Worm (Caenorhabditis elegans): ENCODE results near the gene F37A4.6.

F37A4.6 gene

DNA sequence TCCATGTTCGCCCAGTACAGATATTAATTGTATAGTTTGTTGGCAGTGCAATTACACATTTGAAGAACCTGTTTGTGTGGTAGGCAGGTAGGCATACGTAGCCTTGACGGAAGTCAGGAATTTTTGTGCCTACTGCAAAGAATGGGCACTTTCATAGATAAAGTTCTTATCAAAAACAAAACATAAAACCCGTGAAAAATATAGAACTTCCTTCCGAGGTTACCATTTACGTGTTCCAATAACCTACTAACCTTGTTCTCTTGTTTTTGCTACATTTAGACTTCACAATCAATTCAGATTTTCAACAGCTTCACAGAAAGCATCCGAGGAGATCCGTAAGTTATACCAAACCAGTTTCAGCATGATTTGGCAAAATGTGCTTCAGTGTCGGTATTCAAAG is 7.7 kb downstream of the F37A4.6 start, which contains the start of gene F37A4.4:
Gene F37A4.4 (plus strand): TSS at position 301 of the 400 bp plus-strand sequence.
- TF ChIP-seq nhr-25 (tag; optimal IDR thresholded peaks at IDR 0.05) (no peak), egl-27 (tag; optimal IDR thresholded peaks at IDR 0.05) (no peak), egl-5 (tag; optimal IDR thresholded peaks at IDR 0.05) (no peak), snpc-4 (tag; optimal IDR thresholded peaks at IDR 0.05) (no peak), skn-1 (tag; optimal IDR thresholded peaks at IDR 0.05) (no peak), pqm-1 (tag; optimal IDR thresholded peaks at IDR 0.05) (no peak), nfya-1 (tag; optimal IDR thresholded peaks at IDR 0.05; ENCODE audit: insufficient read depth) (no peak)

DNA sequence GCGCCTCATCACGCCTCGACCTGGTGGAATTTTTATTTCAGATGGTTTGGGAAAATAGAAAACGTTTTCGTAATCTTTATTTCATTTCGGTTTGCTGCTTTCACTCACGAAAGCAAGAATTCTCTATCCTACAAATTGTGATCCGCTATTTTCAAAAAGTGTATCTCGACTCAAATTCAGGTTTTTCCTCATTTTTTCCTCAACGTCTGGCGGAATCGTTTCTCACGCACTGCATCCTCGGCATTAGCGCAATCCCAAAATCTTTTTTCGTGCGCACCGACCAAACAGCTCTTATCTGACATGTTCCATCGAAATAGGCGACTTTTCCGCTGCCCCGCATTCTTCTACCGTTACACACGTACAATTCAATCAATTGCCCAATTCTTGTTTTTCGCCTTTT is 12.7 kb downstream of the F37A4.6 start, which contains the start of gene F37A4.3:
Gene F37A4.3 (plus strand): TSS at position 301 of the 400 bp plus-strand sequence.
- no peak for TF ChIP-seq nfya-1 (tag; optimal IDR thresholded peaks at IDR 0.05; ENCODE audit: insufficient read depth)

DNA sequence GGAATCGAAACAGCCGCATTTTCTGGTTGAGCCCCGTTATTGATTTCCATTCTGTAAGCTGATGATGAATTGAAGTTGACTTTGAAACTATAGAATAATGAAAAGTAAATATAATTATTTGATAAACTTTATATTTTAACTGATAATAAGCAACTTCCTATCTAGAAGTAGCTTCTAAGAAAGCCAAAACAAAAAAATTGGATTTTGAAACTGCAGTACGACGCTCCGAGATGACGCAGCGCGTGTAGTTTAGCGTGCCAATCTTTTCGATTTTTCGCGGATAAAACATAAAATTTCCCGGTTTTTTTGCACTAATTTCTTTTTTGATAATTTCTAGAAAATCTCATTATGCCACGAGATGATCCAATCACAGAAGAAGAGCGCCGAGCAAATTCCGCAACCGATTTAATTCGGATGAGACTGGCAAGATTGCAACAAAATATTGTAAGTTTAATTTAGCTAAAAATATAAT is 16.6 kb downstream of the F37A4.6 start, which contains the start of the genes bath-41 and F37A4.2:
Gene bath-41 (minus strand): TSS at position 51 of the 472 bp plus-strand sequence.
Gene F37A4.2 (plus strand): TSS at position 247 of the 472 bp plus-strand sequence.
- TF ChIP-seq hmg-11 (tag; optimal IDR thresholded peaks at IDR 0.05) (no peak), lin-15B (tag; optimal IDR thresholded peaks at IDR 0.05) (peak; percentile 26), nhr-23 (tag; optimal IDR thresholded peaks at IDR 0.05) (peak; percentile 17)

DNA sequence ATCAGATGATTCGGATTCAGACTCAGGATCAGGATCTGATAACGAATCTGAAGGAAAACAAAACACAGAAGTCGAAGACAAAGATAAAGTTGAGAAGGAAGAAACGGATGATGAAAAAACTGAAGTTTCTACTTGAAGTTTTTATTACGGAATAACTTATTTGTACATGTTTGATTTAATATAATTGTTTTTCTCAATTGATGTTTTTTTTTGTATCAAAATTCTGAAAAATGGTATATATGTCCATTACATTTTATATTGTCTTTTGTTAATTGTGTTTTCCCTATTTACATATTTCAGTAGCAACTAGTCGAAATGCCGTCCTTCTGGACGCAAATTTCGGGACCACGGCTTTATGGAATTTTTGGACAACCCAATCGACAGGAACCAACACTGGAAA is 17.5 kb downstream of the F37A4.6 start, which contains the start of gene F37A4.1:
Gene F37A4.1 (plus strand): TSS at position 301 of the 400 bp plus-strand sequence.
- TF ChIP-seq ama-1 (optimal IDR thresholded peaks at IDR 0.05) (no peak), daf-12 (tag; optimal IDR thresholded peaks at IDR 0.05) (no peak), ceh-16 (tag; optimal IDR thresholded peaks at IDR 0.05) (no peak), sea-2 (GFP tag; optimal IDR thresholded peaks at IDR 0.05) (no peak), nhr-76 (tag; optimal IDR thresholded peaks at IDR 0.05) (no peak), lsy-12 (tag; optimal IDR thresholded peaks at IDR 0.05) (no peak), nhr-77 (tag; optimal IDR thresholded peaks at IDR 0.05) (no peak), nhr-67 (tag; optimal IDR thresholded peaks at IDR 0.05) (no peak), egl-27 (tag; optimal IDR thresholded peaks at IDR 0.05) (no peak), aly-2 (tag; optimal IDR thresholded peaks at IDR 0.05) (no peak), unc-39 (tag; optimal IDR thresholded peaks at IDR 0.05) (no peak), fkh-10 (GFP tag; optimal IDR thresholded peaks at IDR 0.05) (no peak), ceh-82 (tag; optimal IDR thresholded peaks at IDR 0.05) (no peak), mml-1 (tag; optimal IDR thresholded peaks at IDR 0.05) (no peak), eor-1 (tag; optimal IDR thresholded peaks at IDR 0.05) (no peak), elt-3 (tag; optimal IDR thresholded peaks at IDR 0.05) (no peak), ceh-28 (tag; optimal IDR thresholded peaks at IDR 0.05) (no peak), fkh-2 (tag; optimal IDR thresholded peaks at IDR 0.05) (no peak), egl-5 (tag; optimal IDR thresholded peaks at IDR 0.05) (no peak), zag-1 (tag; optimal IDR thresholded peaks at IDR 0.05) (no peak)

DNA sequence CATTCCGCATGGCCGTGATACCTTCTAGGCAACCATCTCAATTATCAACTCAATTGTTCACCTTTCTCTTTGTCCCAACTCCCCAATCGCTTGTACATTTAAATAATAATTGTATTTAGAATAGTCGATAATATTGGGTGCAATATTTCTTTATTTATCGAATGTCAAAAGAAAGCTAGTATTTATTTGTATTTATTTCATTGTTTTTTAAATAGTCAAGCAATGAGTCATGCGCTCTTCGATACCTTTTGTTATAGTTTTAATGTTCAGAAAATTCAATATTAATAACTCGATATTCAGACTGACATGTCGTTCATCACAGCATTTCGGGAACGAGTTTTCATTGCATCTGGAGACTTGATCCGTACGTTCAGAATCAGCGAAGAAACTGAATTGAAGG is 19.9 kb downstream of the F37A4.6 start, which contains the start of gene wdr-4:
Gene wdr-4 (plus strand): TSS at position 301 of the 400 bp plus-strand sequence.
- TF ChIP-seq egl-5 (tag; optimal IDR thresholded peaks at IDR 0.05): no peak
- TF ChIP-seq sea-2 (GFP tag; optimal IDR thresholded peaks at IDR 0.05): no peak
- no peak for TF ChIP-seq ceh-82 (tag; optimal IDR thresholded peaks at IDR 0.05)
- TF ChIP-seq nhr-237 (tag; optimal IDR thresholded peaks at IDR 0.05): no peak
- TF ChIP-seq nhr-11 (tag; optimal IDR thresholded peaks at IDR 0.05): no peak
- TF ChIP-seq fkh-10 (GFP tag; optimal IDR thresholded peaks at IDR 0.05): no peak
- TF ChIP-seq elt-2 (tag; optimal IDR thresholded peaks at IDR 0.05): no peak
- no peak for TF ChIP-seq fos-1 (tag; optimal IDR thresholded peaks at IDR 0.05)
- TF ChIP-seq elt-1 (tag; optimal IDR thresholded peaks at IDR 0.05): no peak
